Fruit fly (Drosophila melanogaster) whole organism, prepupa: ENCODE data around the gene dmrt93B.

ENCODE experiments used
- CG11762 ChIP-seq: fragments of 200-800 bp; sonication (Bioruptor generic); optimal IDR thresholded peaks from 3 replicates; lab custom pipeline; 2016; ENCODE audit warnings: missing biosample characterization, missing genetic modification characterization; ENCODE audit not compliant: insufficient read depth
- Hr38 ChIP-seq: sonication (Bioruptor generic); optimal IDR thresholded peaks from 2 replicates; lab custom pipeline; 2016; ENCODE audit warnings: missing biosample characterization, missing genetic modification characterization
- achi ChIP-seq: fragments of 200-800 bp; sonication (Bioruptor generic); optimal IDR thresholded peaks from 3 replicates; lab custom pipeline; 2016; ENCODE audit warnings: missing biosample characterization, missing genetic modification characterization
- dsx ChIP-seq: fragments of 200-800 bp; optimal IDR thresholded peaks from 3 replicates; lab custom pipeline; 2019; ENCODE audit warnings: missing biosample characterization, mild to moderate bottlenecking, missing genetic modification characterization, moderate library complexity; ENCODE audit not compliant: poor library complexity, severe bottlenecking
- esn ChIP-seq: fragments of 200-800 bp; sonication (Bioruptor generic); optimal IDR thresholded peaks from 2 replicates; lab custom pipeline; 2016; ENCODE audit warnings: missing biosample characterization, mild to moderate bottlenecking, missing genetic modification characterization, moderate library complexity
- net ChIP-seq: fragments of 200-800 bp; sonication (Bioruptor generic); optimal IDR thresholded peaks from 3 replicates; lab custom pipeline; 2016; ENCODE audit warnings: missing biosample characterization, missing genetic modification characterization
- spab ChIP-seq: fragments of 200-800 bp; sonication (Bioruptor generic); optimal IDR thresholded peaks from 2 replicates; lab custom pipeline; 2017; ENCODE audit warnings: missing biosample characterization, mild to moderate bottlenecking, missing genetic modification characterization, missing genetic modification reagents

dm6 chr3R:21092829-21093228, 19.0 kb downstream of the dmrt93B start:
- TF ChIP-seq spab (GFP tag; lab: Kevin White, UChicago) = no peak
- TF ChIP-seq net = no peak
- TF ChIP-seq achi (GFP tag; lab: Kevin White, UChicago) = no peak
- TF ChIP-seq esn (GFP tag; lab: Kevin White, UChicago) = no peak
- no peak for TF ChIP-seq CG11762 (GFP tag; lab: Kevin White, UChicago)
- TF ChIP-seq Hr38 (GFP tag; lab: Kevin White, UChicago) = no peak
- no peak for TF ChIP-seq dsx (GFP tag; lab: Kevin White, UChicago)
